Worm (Caenorhabditis elegans) whole organism, L1 larva: ENCODE measurements around the gene kcnl-3.

Source experiments
- C04F5.9 ChIP-seq: sonication (generic microtip); optimal IDR thresholded peaks from 2 replicates; lab custom pipeline; 2016; ENCODE audit warnings: missing genetic modification characterization, missing compliant biosample characterization
- C34B4.2 ChIP-seq: sonication (generic microtip); optimal IDR thresholded peaks from 2 replicates; lab custom pipeline; 2017; ENCODE audit warnings: mild to moderate bottlenecking, missing genetic modification characterization, missing compliant biosample characterization
- F16B12.6 ChIP-seq: fragments of 150-350 bp; optimal IDR thresholded peaks from 2 replicates; lab custom pipeline; 2014; ENCODE audit warnings: missing biosample characterization, missing genetic modification characterization
- Y116A8C.19 ChIP-seq: sonication (generic microtip); optimal IDR thresholded peaks from 2 replicates; lab custom pipeline; 2016; ENCODE audit warnings: missing compliant biosample characterization, missing genetic modification characterization, borderline replicate concordance
- aha-1 ChIP-seq: fragments of 150-350 bp; optimal IDR thresholded peaks from 2 replicates; lab custom pipeline; 2014; ENCODE audit warnings: missing biosample characterization, missing genetic modification characterization
- aly-2 ChIP-seq: fragments of 150-350 bp; optimal IDR thresholded peaks from 2 replicates; lab custom pipeline; 2014; ENCODE audit warnings: missing biosample characterization, missing genetic modification characterization
- ceh-82 ChIP-seq, 3 experiments: fragments of 150-350 bp in 1 of 3; sonication (generic microtip) in 2 of 3; optimal IDR thresholded peaks; 2 replicates each; lab custom pipeline; 2014 to 2017; ENCODE audit warnings: missing biosample characterization in 3 of 3, missing genetic modification characterization in 3 of 3
- ceh-90 ChIP-seq: sonication (generic microtip); optimal IDR thresholded peaks from 2 replicates; lab custom pipeline; 2016; ENCODE audit warnings: missing genetic modification characterization, missing compliant biosample characterization
- dsc-1 ChIP-seq: sonication (generic microtip); optimal IDR thresholded peaks from 2 replicates; lab custom pipeline; 2016; ENCODE audit warnings: mild to moderate bottlenecking, missing genetic modification characterization, missing compliant biosample characterization
- efl-1 ChIP-seq, 4 experiments: fragments of 150-350 bp; optimal IDR thresholded peaks in 3 of 4; peaks in 1 of 4; 1 replicate in 1 of 4; 2 replicates in 3 of 4; lab custom pipeline; 2014; ENCODE audit warnings: missing biosample characterization in 2 of 4, missing genetic modification characterization in 2 of 4, missing genetic modification reagents in 2 of 4
- egl-27 ChIP-seq, 2 experiments: fragments of 150-350 bp in 1 of 2; sonication (generic microtip); optimal IDR thresholded peaks; 3 replicates each; lab custom pipeline; 2017 to 2018; ENCODE audit warnings: missing biosample characterization in 2 of 2, missing genetic modification characterization in 2 of 2, missing genetic modification reagents in 2 of 2
- elt-2 ChIP-seq: sonication (generic microtip); optimal IDR thresholded peaks from 2 replicates; lab custom pipeline; 2016; ENCODE audit warnings: missing genetic modification characterization, mild to moderate bottlenecking, inconsistent platforms, missing compliant biosample characterization, missing genetic modification reagents
- elt-3 ChIP-seq, 6 experiments: fragments of 150-350 bp in 1 of 6; sonication (generic microtip); optimal IDR thresholded peaks; 2 replicates each; lab custom pipeline; 2017 to 2018; ENCODE audit warnings: missing biosample characterization in 6 of 6, missing genetic modification characterization in 6 of 6, inconsistent platforms in 1 of 6
- ets-5 ChIP-seq: fragments of 200-800 bp; sonication (Bioruptor generic); IDR thresholded peaks from 2 replicates; pipeline ENCODE4 v1.3.6; 2022; ENCODE audit warnings: missing genetic modification characterization, missing compliant biosample characterization
- fkh-4 ChIP-seq: sonication (generic microtip); optimal IDR thresholded peaks from 2 replicates; lab custom pipeline; 2016; ENCODE audit warnings: missing compliant biosample characterization, missing genetic modification characterization, borderline replicate concordance
- fos-1 ChIP-seq: fragments of 150-350 bp; optimal IDR thresholded peaks from 2 replicates; lab custom pipeline; 2014; ENCODE audit warnings: missing biosample characterization, missing genetic modification characterization
- hpl-2 ChIP-seq: fragments of 150-350 bp; optimal IDR thresholded peaks from 2 replicates; lab custom pipeline; 2014; ENCODE audit warnings: missing biosample characterization, missing genetic modification reagents, missing genetic modification characterization
- irx-1 ChIP-seq: sonication (generic microtip); optimal IDR thresholded peaks from 2 replicates; lab custom pipeline; 2016; ENCODE audit warnings: missing genetic modification characterization, missing compliant biosample characterization
- jun-1 ChIP-seq: fragments of 150-350 bp; optimal IDR thresholded peaks from 2 replicates; lab custom pipeline; 2014; ENCODE audit warnings: missing biosample characterization, missing genetic modification reagents, missing genetic modification characterization
- lin-14 ChIP-seq: fragments of 200-800 bp; sonication (Bioruptor generic); optimal IDR thresholded peaks from 2 replicates; lab custom pipeline; 2018; ENCODE audit warnings: mild to moderate bottlenecking, missing genetic modification characterization, moderate library complexity, missing compliant biosample characterization
- lin-35 ChIP-seq, 2 experiments: fragments of 150-350 bp; optimal IDR thresholded peaks; 2 replicates each; lab custom pipeline; 2014; ENCODE audit warnings: missing biosample characterization in 2 of 2, missing genetic modification characterization in 2 of 2, missing genetic modification reagents in 2 of 2
- mab-9 ChIP-seq: fragments of 200-800 bp; sonication (Bioruptor generic); IDR thresholded peaks from 2 replicates; pipeline ENCODE4 v1.3.6; 2022; ENCODE audit warnings: missing genetic modification reagents, missing genetic modification characterization, missing compliant biosample characterization
- mdl-1 ChIP-seq, 2 experiments: fragments of 150-350 bp; optimal IDR thresholded peaks; 2 replicates each; lab custom pipeline; 2014 to 2017; ENCODE audit warnings: missing biosample characterization in 2 of 2, missing genetic modification characterization in 2 of 2, inconsistent platforms in 1 of 2
- mep-1 ChIP-seq: fragments of 150-350 bp; optimal IDR thresholded peaks from 2 replicates; lab custom pipeline; 2014; ENCODE audit warnings: missing biosample characterization, missing genetic modification characterization
- nhr-19 ChIP-seq: fragments of 200-800 bp; sonication (Bioruptor generic); conservative IDR thresholded peaks from 2 replicates; pipeline ENCODE4 v1.3.6; 2022; ENCODE audit warnings: missing genetic modification characterization, missing compliant biosample characterization
- nhr-20 ChIP-seq: sonication (generic microtip); optimal IDR thresholded peaks from 2 replicates; lab custom pipeline; 2016; ENCODE audit warnings: mild to moderate bottlenecking, missing genetic modification characterization, missing compliant biosample characterization
- nhr-237 ChIP-seq: fragments of 150-350 bp; optimal IDR thresholded peaks from 2 replicates; lab custom pipeline; 2014; ENCODE audit warnings: missing biosample characterization, missing genetic modification characterization
- nhr-71 ChIP-seq: sonication (generic microtip); optimal IDR thresholded peaks from 2 replicates; lab custom pipeline; 2016; ENCODE audit warnings: mild to moderate bottlenecking, missing genetic modification characterization, moderate library complexity, missing compliant biosample characterization
- nhr-76 ChIP-seq: sonication (generic microtip); optimal IDR thresholded peaks from 2 replicates; lab custom pipeline; 2017; ENCODE audit warnings: missing biosample characterization, missing genetic modification characterization
- pag-3 ChIP-seq: sonication (generic microtip); optimal IDR thresholded peaks from 2 replicates; lab custom pipeline; 2017; ENCODE audit warnings: missing genetic modification characterization, mild to moderate bottlenecking, missing compliant biosample characterization, antibody characterized with exemption, borderline replicate concordance; ENCODE audit not compliant: insufficient read depth
- pax-3 ChIP-seq: fragments of 200-800 bp; sonication (Bioruptor generic); optimal IDR thresholded peaks from 2 replicates; lab custom pipeline; 2018; ENCODE audit warnings: mild to moderate bottlenecking, missing genetic modification characterization, moderate library complexity, missing compliant biosample characterization
- snu-23 ChIP-seq: sonication (generic microtip); optimal IDR thresholded peaks from 2 replicates; lab custom pipeline; 2016; ENCODE audit warnings: missing genetic modification characterization, missing compliant biosample characterization
- sox-4 ChIP-seq: sonication (generic microtip); optimal IDR thresholded peaks from 2 replicates; lab custom pipeline; 2016; ENCODE audit warnings: missing genetic modification characterization, missing compliant biosample characterization
- unc-30 ChIP-seq: sonication (generic microtip); optimal IDR thresholded peaks from 2 replicates; lab custom pipeline; 2017; ENCODE audit warnings: missing biosample characterization, missing genetic modification characterization
- unc-86 ChIP-seq: sonication (generic microtip); optimal IDR thresholded peaks from 2 replicates; lab custom pipeline; 2016; ENCODE audit warnings: missing genetic modification characterization, missing compliant biosample characterization
- zip-4 ChIP-seq: fragments of 200-800 bp; sonication (Bioruptor generic); optimal IDR thresholded peaks from 2 replicates; lab custom pipeline; 2018; ENCODE audit warnings: mild to moderate bottlenecking, missing genetic modification characterization, moderate library complexity, missing compliant biosample characterization
- ztf-11 ChIP-seq, 2 experiments: sonication (generic microtip); optimal IDR thresholded peaks; 2 replicates each; lab custom pipeline; 2016 to 2017; ENCODE audit warnings: missing genetic modification characterization in 2 of 2, missing biosample characterization in 1 of 2, missing compliant biosample characterization in 1 of 2
- ztf-4 ChIP-seq: fragments of 150-350 bp; optimal IDR thresholded peaks from 2 replicates; lab custom pipeline; 2014; ENCODE audit warnings: missing biosample characterization, missing genetic modification characterization

kcnl-3 gene

ce11 chrX:5344287-5344686 lies 42.4 kb upstream of the kcnl-3 start, which contains the start of gene C26B9.1:
Gene C26B9.1 (plus strand): TSS chrX:5344587.
- no peak for TF ChIP-seq nhr-76 (tag; lab: Kevin White, UChicago)
- TF ChIP-seq F16B12.6 (tag; lab: Kevin White, UChicago): peak; percentile 76

- TF ChIP-seq lin-35 (GFP tag; optimal IDR thresholded peaks at IDR 0.05; lab: Kevin White, UChicago) (peak in 1 of 2 experiments; percentile 3), zip-4 (GFP tag; lab: Kevin White, UChicago) (no peak), pag-3 (tag; lab: Kevin White, UChicago) (no peak), ceh-82 (tag; optimal IDR thresholded peaks at IDR 0.05; lab: Kevin White, UChicago) (no peak), efl-1 (optimal IDR thresholded peaks at IDR 0.05; lab: Kevin White, UChicago) (no peak), efl-1 (GFP tag; optimal IDR thresholded peaks at IDR 0.05 in 1 of 2; lab: Kevin White, UChicago) (peak in 1 of 2 experiments; percentile 62), elt-2 (peak; percentile 0), unc-86 (tag; lab: Kevin White, UChicago) (no peak), nhr-76 (tag; lab: Kevin White, UChicago) (no peak)
Measured at ce11 chrX:5346303-5346702, 40.4 kb upstream of the kcnl-3 start.

ce11 chrX:5347856-5348255 lies 38.8 kb upstream of the kcnl-3 start:
- no peak for TF ChIP-seq ztf-11 (tag; optimal IDR thresholded peaks at IDR 0.05; lab: Kevin White, UChicago)
- peak; percentile 18 for TF ChIP-seq dsc-1 (tag; lab: Kevin White, UChicago)
- no peak for TF ChIP-seq aha-1 (tag; lab: Kevin White, UChicago)
- no peak for TF ChIP-seq pag-3 (tag; lab: Kevin White, UChicago)
- no peak for TF ChIP-seq unc-86 (tag; lab: Kevin White, UChicago)
- no peak for TF ChIP-seq Y116A8C.19 (tag; lab: Kevin White, UChicago)
- TF ChIP-seq hpl-2: no peak
- TF ChIP-seq lin-14: peak; percentile 17
- no peak for TF ChIP-seq aly-2 (tag; lab: Kevin White, UChicago)
- TF ChIP-seq irx-1 (tag; lab: Kevin White, UChicago): no peak
- no peak for TF ChIP-seq C04F5.9 (tag; lab: Kevin White, UChicago)
- TF ChIP-seq, all 84 proteins: peak for 2

ce11 chrX:5348529-5349148 lies 38.0 kb upstream of the kcnl-3 start, which contains the start of gene syx-3:
Gene syx-3 (plus strand): TSS chrX:5349098.
- TF ChIP-seq fos-1: no peak
- peak; percentile 4 for TF ChIP-seq nhr-20 (tag; lab: Kevin White, UChicago)
- peak; percentile 93 for TF ChIP-seq dsc-1 (tag; lab: Kevin White, UChicago)
- TF ChIP-seq fkh-4 (tag; lab: Kevin White, UChicago): peak; percentile 43
- TF ChIP-seq lin-14: peak; percentile 43
- TF ChIP-seq snu-23 (GFP tag; lab: Kevin White, UChicago): peak; percentile 41
- TF ChIP-seq nhr-71 (tag; lab: Kevin White, UChicago): peak; percentile 27
- TF ChIP-seq pag-3 (tag; lab: Kevin White, UChicago): peak; percentile 61
- TF ChIP-seq ets-5 (GFP tag; lab: Robert Waterston, UW): no peak

- TF ChIP-seq mdl-1 (tag; optimal IDR thresholded peaks at IDR 0.05; lab: Kevin White, UChicago) (peak in 1 of 2 experiments; percentile 11), pag-3 (tag; lab: Kevin White, UChicago) (no peak), sox-4 (tag; lab: Kevin White, UChicago) (no peak), ztf-4 (tag; lab: Kevin White, UChicago) (no peak), snu-23 (GFP tag; lab: Kevin White, UChicago) (peak; percentile 14), fkh-4 (tag; lab: Kevin White, UChicago) (no peak), mab-9 (GFP tag; lab: Robert Waterston, UW) (no peak), nhr-237 (tag; lab: Kevin White, UChicago) (no peak), elt-3 (tag; optimal IDR thresholded peaks at IDR 0.05; lab: Kevin White, UChicago) (no peak), nhr-20 (tag; lab: Kevin White, UChicago) (peak; percentile 43), unc-30 (tag; lab: Kevin White, UChicago) (no peak), aha-1 (tag; lab: Kevin White, UChicago) (no peak), jun-1 (tag; lab: Kevin White, UChicago) (no peak), pax-3 (tag; lab: Kevin White, UChicago) (no peak), mep-1 (tag; lab: Kevin White, UChicago) (no peak), C34B4.2 (tag; lab: Kevin White, UChicago) (no peak), ceh-90 (tag; lab: Kevin White, UChicago) (no peak), egl-27 (tag; optimal IDR thresholded peaks at IDR 0.05; lab: Kevin White, UChicago) (no peak), nhr-19 (GFP tag; lab: Robert Waterston, UW) (no peak), lin-14 (peak; percentile 83), unc-86 (tag; lab: Kevin White, UChicago) (peak; percentile 13)
Measured at ce11 chrX:5354022-5354876, 32.4 kb upstream of the kcnl-3 start, which contains the start of gene pfn-2. Gene pfn-2 (minus strand): TSS chrX:5354072.
